Worm (Caenorhabditis elegans) whole organism, late embryonic: ENCODE measurements around the gene raga-1.

Experiments used
- fkh-10 ChIP-seq: fragments of 150-350 bp; optimal IDR thresholded peaks from 2 replicates; lab custom pipeline; 2014; ENCODE audit warnings: missing biosample characterization, missing genetic modification reagents, missing genetic modification characterization
- npax-4 ChIP-seq: sonication (generic microtip); optimal IDR thresholded peaks from 2 replicates; lab custom pipeline; 2016; ENCODE audit warnings: missing genetic modification characterization, missing compliant biosample characterization
- pag-3 ChIP-seq: sonication (generic microtip); optimal IDR thresholded peaks from 2 replicates; lab custom pipeline; 2016; ENCODE audit warnings: missing compliant biosample characterization, missing genetic modification characterization, borderline replicate concordance
- pha-4 ChIP-seq: fragments of 150-350 bp; optimal IDR thresholded peaks from 2 replicates; lab custom pipeline; 2018; ENCODE audit warnings: missing biosample characterization, missing genetic modification reagents, missing genetic modification characterization
- rnt-1 ChIP-seq: sonication (generic microtip); optimal IDR thresholded peaks from 2 replicates; lab custom pipeline; 2016; ENCODE audit warnings: missing genetic modification characterization, missing compliant biosample characterization
- sox-2 ChIP-seq: fragments of 200-800 bp; sonication (Bioruptor generic); IDR thresholded peaks from 2 replicates; pipeline ENCODE4 v1.3.6; 2022; ENCODE audit warnings: missing genetic modification reagents, missing genetic modification characterization, missing compliant biosample characterization
- tbx-2 ChIP-seq: sonication (generic microtip); optimal IDR thresholded peaks from 2 replicates; lab custom pipeline; 2016; ENCODE audit warnings: missing genetic modification characterization, missing compliant biosample characterization

DNA sequence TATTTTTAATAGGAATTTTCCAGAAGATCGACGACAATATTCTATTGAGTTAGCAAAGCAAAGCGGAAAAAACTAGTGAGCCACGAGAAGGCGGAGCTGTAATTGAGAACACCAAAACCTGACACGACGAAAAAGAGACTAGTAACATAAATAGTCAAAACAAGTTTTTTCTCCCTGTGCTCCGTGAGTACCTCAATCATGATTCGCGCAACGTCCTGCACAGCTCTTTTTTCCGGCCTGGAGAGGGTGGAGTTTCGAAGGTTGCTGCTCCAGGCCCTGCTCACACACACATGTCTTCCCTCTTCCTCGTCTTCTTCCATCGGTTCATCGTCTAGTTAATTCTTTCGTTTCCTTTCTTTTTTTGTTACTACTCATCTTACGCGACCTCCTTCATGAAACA is 50.4 kb downstream of the raga-1 start, which contains the start of gene clh-2:
- no peak for TF ChIP-seq tbx-2
- no peak for TF ChIP-seq pha-4 (tag; lab: Kevin White, UChicago)
- no peak for TF ChIP-seq sox-2 (GFP tag; lab: Robert Waterston, UW)
- TF ChIP-seq fkh-10 (GFP tag; lab: Kevin White, UChicago) = no peak
- no peak for TF ChIP-seq pag-3 (tag; lab: Kevin White, UChicago)
- no peak for TF ChIP-seq rnt-1 (tag; lab: Kevin White, UChicago)
- no peak for TF ChIP-seq npax-4 (tag; lab: Kevin White, UChicago)
